Fruit fly (Drosophila melanogaster): ENCODE measurements around the gene CG31251.

The CG31251 gene

DNA sequence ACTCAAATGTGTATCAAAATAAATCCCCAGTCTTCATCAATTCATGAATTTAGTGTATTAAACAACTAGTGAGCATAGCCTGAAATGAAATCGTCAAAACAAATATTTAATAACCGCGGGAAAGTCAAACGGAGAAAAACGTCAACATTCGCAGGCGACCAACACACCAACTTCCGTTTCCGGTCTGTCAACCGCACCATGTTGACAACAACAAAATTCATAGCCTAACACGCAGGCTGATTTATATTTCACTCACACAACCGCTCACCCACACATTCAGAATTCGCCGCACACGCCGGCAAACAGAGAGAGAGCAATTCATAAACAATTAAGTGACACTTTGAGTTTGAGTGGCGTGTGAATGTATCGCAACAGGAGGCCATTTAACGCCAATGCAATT, 29.7 kb downstream of the CG31251 start (continued):
- no peak for TF ChIP-seq Ada2b (GFP tag; IDR thresholded peaks at IDR 0.05)
- TF ChIP-seq sd (tag; optimal IDR thresholded peaks at IDR 0.05), result no peak
- peak; percentile 15 for TF ChIP-seq CG11504 (tag; optimal IDR thresholded peaks at IDR 0.05)
- TF ChIP-seq CG12219 (GFP tag; optimal IDR thresholded peaks at IDR 0.05), result peak; percentile 65
- TF ChIP-seq luna (GFP tag; optimal IDR thresholded peaks at IDR 0.05), result no peak
- TF ChIP-seq CTCF (GFP tag; optimal IDR thresholded peaks at IDR 0.05), result no peak
- TF ChIP-seq E2f1 (GFP tag; IDR thresholded peaks at IDR 0.05), result no peak
- no peak for TF ChIP-seq grn (GFP tag; optimal IDR thresholded peaks at IDR 0.05)
- TF ChIP-seq tup (GFP tag; optimal IDR thresholded peaks at IDR 0.05), result no peak
- TF ChIP-seq CG5245 (GFP tag; optimal IDR thresholded peaks at IDR 0.05), result no peak
- peak; percentile 37 for TF ChIP-seq CG1529 (GFP tag; optimal IDR thresholded peaks at IDR 0.05)
- TF ChIP-seq CG4707 (GFP tag; optimal IDR thresholded peaks at IDR 0.05), result peak; percentile 47
- no peak for TF ChIP-seq vfl (GFP tag; optimal IDR thresholded peaks at IDR 0.05)
- TF ChIP-seq dmrt99B (tag; optimal IDR thresholded peaks at IDR 0.05), result peak; percentile 25
- no peak for TF ChIP-seq CG3163 (GFP tag; optimal IDR thresholded peaks at IDR 0.05)
- TF ChIP-seq gfzf (GFP tag; optimal IDR thresholded peaks at IDR 0.05), result no peak
- TF ChIP-seq gsb (GFP tag; IDR thresholded peaks at IDR 0.05), result no peak
- TF ChIP-seq sens-2 (GFP tag; IDR thresholded peaks at IDR 0.05), result 0 out of 2 replicates have a peak, but pooled peaks have one; percentile 43
- TF ChIP-seq tio (GFP tag; optimal IDR thresholded peaks at IDR 0.05), result no peak
- TF ChIP-seq jing (GFP tag; optimal IDR thresholded peaks at IDR 0.05), result no peak
- no peak for TF ChIP-seq tx (GFP tag; optimal IDR thresholded peaks at IDR 0.05)
- TF ChIP-seq D19A (tag; optimal IDR thresholded peaks at IDR 0.05), result no peak
- no peak for TF ChIP-seq knrl (GFP tag; IDR thresholded peaks at IDR 0.05; ENCODE audit: partially characterized antibody)
- peak; percentile 31 for TF ChIP-seq fd64A (GFP tag; optimal IDR thresholded peaks at IDR 0.05)
- TF ChIP-seq hbn (GFP tag; IDR thresholded peaks at IDR 0.05; ENCODE audit: partially characterized antibody), result no peak
- TF ChIP-seq tgo (GFP tag; IDR thresholded peaks at IDR 0.05), result no peak
- TF ChIP-seq CG31224 (GFP tag; IDR thresholded peaks at IDR 0.05), result no peak
- TF ChIP-seq CG4282 (GFP tag; optimal IDR thresholded peaks at IDR 0.05), result no peak
- TF ChIP-seq her (GFP tag; optimal IDR thresholded peaks at IDR 0.05), result no peak
- no peak for TF ChIP-seq pzg (GFP tag; optimal IDR thresholded peaks at IDR 0.05)
- TF ChIP-seq CG9876 (GFP tag; optimal IDR thresholded peaks at IDR 0.05), result no peak
- 0 out of 2 replicates have a peak, but pooled peaks have one; percentile 18 for TF ChIP-seq CG31441 (GFP tag; IDR thresholded peaks at IDR 0.05)
- TF ChIP-seq CG18619 (GFP tag; optimal IDR thresholded peaks at IDR 0.05), result no peak
- TF ChIP-seq CG10366 (GFP tag; IDR thresholded peaks at IDR 0.05), result no peak
- no peak for TF ChIP-seq mirr (GFP tag; optimal IDR thresholded peaks at IDR 0.05)
- TF ChIP-seq lab (GFP tag; optimal IDR thresholded peaks at IDR 0.05), result peak; percentile 30
- TF ChIP-seq CG2116 (GFP tag; optimal IDR thresholded peaks at IDR 0.05), result peak; percentile 48
- no peak for TF ChIP-seq mam (GFP tag; optimal IDR thresholded peaks at IDR 0.05)
- no peak for TF ChIP-seq pan (optimal IDR thresholded peaks at IDR 0.05)
- TF ChIP-seq pan (GFP tag; optimal IDR thresholded peaks at IDR 0.05 in 1 of 2, IDR thresholded peaks at IDR 0.05 in 1 of 2), result peak in 1 of 2 experiments; percentile 25
- no peak for TF ChIP-seq Atf-2 (GFP tag; optimal IDR thresholded peaks at IDR 0.05)
- peak; percentile 15 for TF ChIP-seq nau (GFP tag; optimal IDR thresholded peaks at IDR 0.05)
- TF ChIP-seq BtbVII (GFP tag; optimal IDR thresholded peaks at IDR 0.05), result no peak
- no peak for TF ChIP-seq CG7556 (GFP tag; optimal IDR thresholded peaks at IDR 0.05)
